Fruit fly (Drosophila melanogaster) whole organism, embryonic: ENCODE measurements around the gene CG32647.

Experiments
- Abd-B ChIP-seq: fragments of 200-800 bp; sonication (Bioruptor generic); optimal IDR thresholded peaks from 2 replicates; lab custom pipeline; 2018; ENCODE audit warnings: missing biosample characterization, mild to moderate bottlenecking, missing genetic modification characterization, moderate library complexity
- Adf1 ChIP-seq: fragments of 200-800 bp; sonication (Bioruptor generic); IDR thresholded peaks from 2 replicates; pipeline ENCODE4 v1.3.6; 2022; ENCODE audit warnings: missing biosample characterization, missing genetic modification characterization
- Awh ChIP-seq: fragments of 200-800 bp; sonication (Bioruptor generic); IDR thresholded peaks from 2 replicates; pipeline ENCODE4, ENCODE4 v1.3.6; 2022; ENCODE audit warnings: missing biosample characterization, missing genetic modification characterization
- Bteb2 ChIP-seq: fragments of 200-800 bp; sonication (Bioruptor generic); optimal IDR thresholded peaks from 2 replicates; lab custom pipeline; 2016; ENCODE audit warnings: missing biosample characterization, missing genetic modification characterization
- CG10366 ChIP-seq: fragments of 200-800 bp; sonication (Bioruptor generic); IDR thresholded peaks from 2 replicates; pipeline ENCODE4 v1.3.6; 2022; ENCODE audit warnings: missing biosample characterization, missing genetic modification characterization
- CG11085 ChIP-seq: fragments of 200-800 bp; sonication (Bioruptor generic); IDR thresholded peaks from 2 replicates; pipeline ENCODE4 v1.3.6; 2022; ENCODE audit warnings: missing biosample characterization, missing genetic modification characterization
- CG11723 ChIP-seq: fragments of 200-800 bp; sonication (Bioruptor generic); optimal IDR thresholded peaks from 2 replicates; lab custom pipeline; 2017; ENCODE audit warnings: missing biosample characterization, mild to moderate bottlenecking, missing genetic modification characterization
- CG12219 ChIP-seq: fragments of 200-800 bp; sonication (Bioruptor generic); optimal IDR thresholded peaks from 3 replicates; lab custom pipeline; 2018; ENCODE audit warnings: missing biosample characterization, mild to moderate bottlenecking, missing genetic modification characterization
- CG12769 ChIP-seq: fragments of 200-800 bp; sonication (Bioruptor generic); optimal IDR thresholded peaks from 2 replicates; lab custom pipeline; 2019; ENCODE audit warnings: missing biosample characterization, mild to moderate bottlenecking, missing genetic modification characterization, moderate library complexity
- CG13296 ChIP-seq: fragments of 200-800 bp; sonication (Bioruptor generic); optimal IDR thresholded peaks from 3 replicates; lab custom pipeline; 2018; ENCODE audit warnings: missing biosample characterization, mild to moderate bottlenecking, missing genetic modification characterization
- CG2678 ChIP-seq: fragments of 200-800 bp; sonication (Bioruptor generic); optimal IDR thresholded peaks from 3 replicates; lab custom pipeline; 2019; ENCODE audit warnings: missing biosample characterization, mild to moderate bottlenecking, missing genetic modification characterization, moderate library complexity
- CG31388 ChIP-seq: fragments of 200-800 bp; sonication (Bioruptor generic); optimal IDR thresholded peaks from 2 replicates; lab custom pipeline; 2016; ENCODE audit warnings: missing biosample characterization, missing genetic modification characterization
- CG32532 ChIP-seq: fragments of 200-800 bp; sonication (Bioruptor generic); IDR thresholded peaks from 2 replicates; pipeline ENCODE4 v1.3.6; 2022; ENCODE audit warnings: missing biosample characterization, missing genetic modification characterization
- CG6683 ChIP-seq: fragments of 200-800 bp; sonication (Bioruptor generic); optimal IDR thresholded peaks from 2 replicates; lab custom pipeline; 2017; ENCODE audit warnings: missing biosample characterization, mild to moderate bottlenecking, missing genetic modification characterization, missing genetic modification reagents
- CG8281 ChIP-seq: fragments of 200-800 bp; sonication (Bioruptor generic); optimal IDR thresholded peaks from 2 replicates; lab custom pipeline; 2018; ENCODE audit warnings: missing biosample characterization, mild to moderate bottlenecking, missing genetic modification characterization, moderate library complexity
- CG8290 ChIP-seq, 3 experiments: fragments of 200-800 bp; sonication (Bioruptor generic); optimal IDR thresholded peaks; 2 replicates each; lab custom pipeline; 2016 to 2019; ENCODE audit warnings: missing biosample characterization in 3 of 3, missing genetic modification characterization in 3 of 3, mild to moderate bottlenecking in 2 of 3, moderate library complexity in 1 of 3
- CG9932 ChIP-seq: fragments of 200-800 bp; sonication (Bioruptor generic); IDR thresholded peaks from 2 replicates; pipeline ENCODE4 v1.3.6; 2022; ENCODE audit warnings: missing biosample characterization, missing genetic modification characterization
- Camta ChIP-seq: fragments of 200-800 bp; sonication (Bioruptor generic); optimal IDR thresholded peaks from 2 replicates; lab custom pipeline; 2016; ENCODE audit warnings: missing biosample characterization, missing genetic modification characterization
- CkIIα-i1 ChIP-seq: fragments of 200-800 bp; sonication (Bioruptor generic); IDR thresholded peaks from 2 replicates; pipeline ENCODE4 v1.3.6; 2022; ENCODE audit warnings: missing biosample characterization, missing genetic modification characterization
- GATAe ChIP-seq: fragments of 200-800 bp; sonication (Bioruptor generic); conservative IDR thresholded peaks from 2 replicates; pipeline ENCODE4 v1.3.6; 2022; ENCODE audit warnings: missing biosample characterization, missing genetic modification characterization
- Gug ChIP-seq: fragments of 200-800 bp; sonication (Bioruptor generic); IDR thresholded peaks from 4 replicates; pipeline ENCODE4 v1.3.6; 2022; ENCODE audit warnings: missing biosample characterization, missing genetic modification characterization
- H15 ChIP-seq: fragments of 200-800 bp; sonication (Bioruptor generic); IDR thresholded peaks from 3 replicates; pipeline ENCODE4 v1.3.6; 2022; ENCODE audit warnings: missing biosample characterization, missing genetic modification characterization
- HLH4C ChIP-seq: fragments of 200-800 bp; sonication (Bioruptor generic); IDR thresholded peaks from 3 replicates; pipeline ENCODE4 v1.3.6; 2022; ENCODE audit warnings: missing biosample characterization, missing genetic modification characterization; ENCODE audit not compliant: partially characterized antibody
- Hr51 ChIP-seq, 2 experiments: fragments of 200-800 bp; sonication (Bioruptor generic); optimal IDR thresholded peaks; 2 replicates in 1 of 2; 3 replicates in 1 of 2; lab custom pipeline; 2016 to 2018; ENCODE audit warnings: missing biosample characterization in 2 of 2, missing genetic modification characterization in 2 of 2, mild to moderate bottlenecking in 1 of 2, moderate library complexity in 1 of 2
- NFAT ChIP-seq: fragments of 200-800 bp; sonication (Bioruptor generic); IDR thresholded peaks from 2 replicates; pipeline ENCODE4 v1.3.6; 2022; ENCODE audit warnings: missing biosample characterization, missing genetic modification characterization
- Six4 ChIP-seq: fragments of 200-800 bp; sonication (Bioruptor generic); optimal IDR thresholded peaks from 2 replicates; lab custom pipeline; 2016; ENCODE audit warnings: missing biosample characterization, missing genetic modification characterization
- Spps ChIP-seq: fragments of 200-800 bp; sonication (Bioruptor generic); optimal IDR thresholded peaks from 2 replicates; lab custom pipeline; 2018; ENCODE audit warnings: missing biosample characterization, mild to moderate bottlenecking, missing genetic modification characterization
- Tbp ChIP-seq: fragments of >200 bp; optimal IDR thresholded peaks from 2 replicates; lab custom pipeline; 2018; ENCODE audit warnings: missing biosample characterization, missing genetic modification characterization
- Xrp1 ChIP-seq: fragments of 200-800 bp; sonication (Bioruptor generic); IDR thresholded peaks from 2 replicates; pipeline ENCODE4 v1.3.6; 2022; ENCODE audit warnings: missing biosample characterization, missing genetic modification characterization
- aop ChIP-seq: fragments of 200-800 bp; sonication (Bioruptor generic); IDR thresholded peaks from 2 replicates; pipeline ENCODE4 v1.3.6; 2022; ENCODE audit warnings: missing biosample characterization, missing genetic modification characterization
- bigmax ChIP-seq: fragments of 200-800 bp; sonication (Bioruptor generic); optimal IDR thresholded peaks from 2 replicates; lab custom pipeline; 2018; ENCODE audit warnings: missing biosample characterization, mild to moderate bottlenecking, missing genetic modification characterization
- corto ChIP-seq: fragments of 200-800 bp; sonication (Bioruptor generic); optimal IDR thresholded peaks from 2 replicates; lab custom pipeline; 2016; ENCODE audit warnings: missing biosample characterization, mild to moderate bottlenecking, missing genetic modification characterization, moderate library complexity
- crol ChIP-seq: fragments of 200-800 bp; sonication (Bioruptor generic); IDR thresholded peaks from 2 replicates; pipeline ENCODE4 v1.3.6; 2022; ENCODE audit warnings: missing biosample characterization, missing genetic modification characterization
- crp ChIP-seq, 2 experiments: fragments of 200-800 bp; sonication (Bioruptor generic); optimal IDR thresholded peaks; 2 replicates in 1 of 2; 3 replicates in 1 of 2; lab custom pipeline; 2017; ENCODE audit warnings: missing biosample characterization in 2 of 2, missing genetic modification characterization in 2 of 2, mild to moderate bottlenecking in 1 of 2, moderate library complexity in 1 of 2
- dmrt11E ChIP-seq: fragments of 200-800 bp; sonication (Bioruptor generic); optimal IDR thresholded peaks from 3 replicates; lab custom pipeline; 2018; ENCODE audit warnings: missing biosample characterization, mild to moderate bottlenecking, missing genetic modification characterization, moderate library complexity
- dpn ChIP-seq, 2 experiments: fragments of 200-800 bp; sonication (Bioruptor generic); optimal IDR thresholded peaks; 3 replicates each; lab custom pipeline; 2016; ENCODE audit warnings: missing biosample characterization in 2 of 2, missing genetic modification characterization in 2 of 2
- ems ChIP-seq: fragments of 200-800 bp; sonication (Bioruptor generic); optimal IDR thresholded peaks from 3 replicates; lab custom pipeline; 2016; ENCODE audit warnings: missing biosample characterization, missing genetic modification characterization
- eve ChIP-seq, 2 experiments: fragments of >200 bp; optimal IDR thresholded peaks; 2 replicates each; lab custom pipeline; 2017; ENCODE audit warnings: missing biosample characterization in 2 of 2, missing genetic modification characterization in 2 of 2
- exex ChIP-seq: fragments of 200-800 bp; sonication (Bioruptor generic); optimal IDR thresholded peaks from 4 replicates; lab custom pipeline; 2018; ENCODE audit warnings: missing biosample characterization, mild to moderate bottlenecking, missing genetic modification characterization, moderate library complexity
- lmd ChIP-seq: fragments of 200-800 bp; sonication (Bioruptor generic); IDR thresholded peaks from 2 replicates; pipeline ENCODE4 v1.3.6; 2022; ENCODE audit warnings: missing biosample characterization, missing genetic modification characterization
- maf-S ChIP-seq: fragments of 200-800 bp; sonication (Bioruptor generic); optimal IDR thresholded peaks from 2 replicates; lab custom pipeline; 2016; ENCODE audit warnings: missing biosample characterization, missing genetic modification characterization
- pnt ChIP-seq: fragments of 200-800 bp; sonication (Bioruptor generic); optimal IDR thresholded peaks from 3 replicates; lab custom pipeline; 2016; ENCODE audit warnings: missing biosample characterization, missing genetic modification characterization
- row ChIP-seq: fragments of 200-800 bp; sonication (Bioruptor generic); IDR thresholded peaks from 3 replicates; pipeline ENCODE4 v1.3.6; 2022; ENCODE audit warnings: missing biosample characterization, missing genetic modification characterization
- salm ChIP-seq: fragments of 200-800 bp; sonication (Bioruptor generic); optimal IDR thresholded peaks from 2 replicates; lab custom pipeline; 2018; ENCODE audit warnings: missing biosample characterization, mild to moderate bottlenecking, missing genetic modification characterization
- sd ChIP-seq: fragments of 200-800 bp; sonication (Bioruptor generic); optimal IDR thresholded peaks from 3 replicates; lab custom pipeline; 2018; ENCODE audit warnings: missing biosample characterization, mild to moderate bottlenecking, missing genetic modification characterization, moderate library complexity
- sob ChIP-seq: fragments of 200-800 bp; sonication (Bioruptor generic); IDR thresholded peaks from 2 replicates; pipeline ENCODE4 v1.3.6; 2022; ENCODE audit warnings: missing biosample characterization, missing genetic modification characterization
- sr ChIP-seq: fragments of 200-800 bp; sonication (Bioruptor generic); IDR thresholded peaks from 3 replicates; pipeline ENCODE4 v1.3.6; 2022; ENCODE audit warnings: missing biosample characterization, missing genetic modification characterization
- stc ChIP-seq: fragments of 200-800 bp; sonication (Bioruptor generic); IDR thresholded peaks from 2 replicates; pipeline ENCODE4 v1.3.6; 2022; ENCODE audit warnings: missing biosample characterization, missing genetic modification characterization
- usp ChIP-seq: fragments of >200 bp; optimal IDR thresholded peaks from 2 replicates; lab custom pipeline; 2017; ENCODE audit warnings: missing biosample characterization, missing genetic modification characterization
- wor ChIP-seq: fragments of 200-800 bp; sonication (Bioruptor generic); IDR thresholded peaks from 2 replicates; pipeline ENCODE4 v1.3.6; 2022; ENCODE audit warnings: missing biosample characterization, missing genetic modification characterization

Gene CG32647

dm6 chrX:12753602-12754347 lies 31.0 kb downstream of the CG32647 start (continued):
- TF ChIP-seq sd (tag; lab: Kevin White, UChicago) = peak; percentile 93
- no peak for TF ChIP-seq lmd (GFP tag; lab: Robert Waterston, UW)
- TF ChIP-seq stc (GFP tag; lab: Robert Waterston, UW) = 0 out of 2 replicates have a peak, but pooled peaks have one; percentile 15
- peak; percentile 22; the same call in 1 of the 2 replicates for TF ChIP-seq CG32532 (GFP tag; lab: Robert Waterston, UW)
- no peak for TF ChIP-seq CG8290 (GFP tag; optimal IDR thresholded peaks at IDR 0.05; lab: Kevin White, UChicago)
- TF ChIP-seq CG8290 (tag; optimal IDR thresholded peaks at IDR 0.05; lab: Kevin White, UChicago) = peak in 1 of 2 experiments; percentile 62
- TF ChIP-seq aop = no peak
- TF ChIP-seq Hr51 (GFP tag; optimal IDR thresholded peaks at IDR 0.05; lab: Kevin White, UChicago) = no peak
- TF ChIP-seq corto (GFP tag; lab: Kevin White, UChicago) = peak; percentile 37
- peak; percentile 82 for TF ChIP-seq CG12769 (tag; lab: Kevin White, UChicago)
- no peak for TF ChIP-seq dpn (GFP tag; optimal IDR thresholded peaks at IDR 0.05; lab: Kevin White, UChicago)
- 0 out of 4 replicates have a peak, but pooled peaks have one; percentile 3 for TF ChIP-seq Gug (GFP tag; lab: Robert Waterston, UW)
- no peak for TF ChIP-seq ems (GFP tag; lab: Kevin White, UChicago)
- TF ChIP-seq eve (GFP tag; optimal IDR thresholded peaks at IDR 0.05; lab: Kevin White, UChicago) = no peak
- no peak for TF ChIP-seq CG12219 (GFP tag; lab: Kevin White, UChicago)
- no peak for TF ChIP-seq dmrt11E (tag; lab: Kevin White, UChicago)
- TF ChIP-seq maf-S (GFP tag; lab: Kevin White, UChicago) = no peak
- TF ChIP-seq Abd-B (GFP tag; lab: Kevin White, UChicago) = peak; percentile 28
- no peak for TF ChIP-seq Bteb2 (GFP tag; lab: Kevin White, UChicago)
- TF ChIP-seq H15 (GFP tag; lab: Robert Waterston, UW) = no peak
- no peak for TF ChIP-seq Tbp (GFP tag; lab: Kevin White, UChicago)
- TF ChIP-seq salm (tag; lab: Kevin White, UChicago) = peak; percentile 9
- no peak for TF ChIP-seq CG11085 (GFP tag; lab: Robert Waterston, UW)
- TF ChIP-seq GATAe (GFP tag; lab: Robert Waterston, UW) = peak; percentile 78
- TF ChIP-seq CG8281 (tag; lab: Kevin White, UChicago) = no peak
- peak; percentile 59; the same call in 1 of the 3 replicates for TF ChIP-seq sr (GFP tag; lab: Robert Waterston, UW)
- TF ChIP-seq CG13296 (GFP tag; lab: Kevin White, UChicago) = no peak
- no peak for TF ChIP-seq crp (GFP tag; optimal IDR thresholded peaks at IDR 0.05; lab: Kevin White, UChicago)
- no peak for TF ChIP-seq CG31388 (GFP tag; lab: Kevin White, UChicago)
- no peak for TF ChIP-seq HLH4C (GFP tag; lab: Robert Waterston, UW)
- TF ChIP-seq sob (GFP tag; lab: Robert Waterston, UW) = no peak
- TF ChIP-seq crol (GFP tag; lab: Robert Waterston, UW) = peak; percentile 99
- TF ChIP-seq CG9932 (GFP tag; lab: Robert Waterston, UW) = no peak
- peak; percentile 11 for TF ChIP-seq exex (tag; lab: Kevin White, UChicago)
- peak; percentile 55; the same call in 1 of the 2 replicates for TF ChIP-seq Awh (GFP tag; lab: Robert Waterston, UW)
- no peak for TF ChIP-seq Camta (GFP tag; lab: Kevin White, UChicago)
- peak; percentile 86 for TF ChIP-seq bigmax (GFP tag; lab: Kevin White, UChicago)
- TF ChIP-seq NFAT (GFP tag; lab: Robert Waterston, UW) = no peak
- no peak for TF ChIP-seq CG6683 (GFP tag; lab: Kevin White, UChicago)
- TF ChIP-seq Six4 (GFP tag; lab: Kevin White, UChicago) = no peak
- no peak for TF ChIP-seq usp
- peak; percentile 72 for TF ChIP-seq Adf1 (GFP tag; lab: Robert Waterston, UW)
- no peak for TF ChIP-seq wor (GFP tag; lab: Robert Waterston, UW)
- TF ChIP-seq row = no peak
- no peak for TF ChIP-seq pnt (GFP tag; lab: Kevin White, UChicago)
- TF ChIP-seq CG10366 (GFP tag; lab: Robert Waterston, UW) = peak; percentile 38; the same call in 1 of the 2 replicates
- no peak; the same call in 1 of the 2 replicates for TF ChIP-seq Xrp1
- no peak for TF ChIP-seq CkIIα-i1 (GFP tag; lab: Robert Waterston, UW)
- peak; percentile 13 for TF ChIP-seq CG11723 (GFP tag; lab: Kevin White, UChicago)
- no peak for TF ChIP-seq Spps
- peak; percentile 30 for TF ChIP-seq CG2678 (tag; lab: Kevin White, UChicago)
